Fruit fly (Drosophila melanogaster): ENCODE measurements around the gene Pgant35A.

dm6 chr2L:14346588-14346987 is 12.5 kb upstream of the Pgant35A start, which contains the start of gene Send2:
- no peak for TF ChIP-seq CG8301 (tag; optimal IDR thresholded peaks at IDR 0.05)
- no peak for TF ChIP-seq gl (tag; optimal IDR thresholded peaks at IDR 0.05)
- TF ChIP-seq CG34367 (tag; optimal IDR thresholded peaks at IDR 0.05): no peak
- TF ChIP-seq CG10348 (GFP tag; IDR thresholded peaks at IDR 0.05): no peak
- TF ChIP-seq EcR (GFP tag; optimal IDR thresholded peaks at IDR 0.05): no peak
- TF ChIP-seq Snoo (tag; optimal IDR thresholded peaks at IDR 0.05): no peak
- TF ChIP-seq Pif1B (GFP tag; optimal IDR thresholded peaks at IDR 0.05): no peak
- TF ChIP-seq CG13204 (GFP tag; optimal IDR thresholded peaks at IDR 0.05): no peak
- TF ChIP-seq D1 (tag; optimal IDR thresholded peaks at IDR 0.05): no peak
- TF ChIP-seq Ets98B (GFP tag; IDR thresholded peaks at IDR 0.05): no peak
- TF ChIP-seq CG9948 (tag; optimal IDR thresholded peaks at IDR 0.05): no peak
- TF ChIP-seq CG12605 (GFP tag; IDR thresholded peaks at IDR 0.05): no peak

Measured in whole organism, pupa.